Worm (Caenorhabditis elegans) whole organism, L1 larva: Measurements from ENCODE around the gene pus-1.

Experiments used
- C34B4.2 ChIP-seq: sonication (generic microtip); optimal IDR thresholded peaks from 2 replicates; lab custom pipeline; 2017; ENCODE audit warnings: mild to moderate bottlenecking, missing genetic modification characterization, missing compliant biosample characterization
- aha-1 ChIP-seq: fragments of 150-350 bp; optimal IDR thresholded peaks from 2 replicates; lab custom pipeline; 2014; ENCODE audit warnings: missing biosample characterization, missing genetic modification characterization
- alr-1 ChIP-seq: fragments of 200-800 bp; sonication (Bioruptor generic); optimal IDR thresholded peaks from 2 replicates; lab custom pipeline; 2018; ENCODE audit warnings: borderline replicate concordance, mild to moderate bottlenecking, missing genetic modification characterization, missing compliant biosample characterization
- ceh-63 ChIP-seq: fragments of 200-800 bp; sonication (Bioruptor generic); optimal IDR thresholded peaks from 2 replicates; lab custom pipeline; 2018; ENCODE audit warnings: mild to moderate bottlenecking, missing genetic modification characterization, missing compliant biosample characterization
- ceh-82 ChIP-seq, 3 experiments: fragments of 150-350 bp in 1 of 3; sonication (generic microtip) in 2 of 3; optimal IDR thresholded peaks; 2 replicates each; lab custom pipeline; 2014 to 2017; ENCODE audit warnings: missing biosample characterization in 3 of 3, missing genetic modification characterization in 3 of 3
- ces-1 ChIP-seq: fragments of 150-350 bp; optimal IDR thresholded peaks from 2 replicates; lab custom pipeline; 2014; ENCODE audit warnings: missing biosample characterization, missing genetic modification reagents, missing genetic modification characterization
- dsc-1 ChIP-seq: sonication (generic microtip); optimal IDR thresholded peaks from 2 replicates; lab custom pipeline; 2016; ENCODE audit warnings: mild to moderate bottlenecking, missing genetic modification characterization, missing compliant biosample characterization
- efl-1 ChIP-seq, 4 experiments: fragments of 150-350 bp; optimal IDR thresholded peaks in 3 of 4; peaks in 1 of 4; 1 replicate in 1 of 4; 2 replicates in 3 of 4; lab custom pipeline; 2014; ENCODE audit warnings: missing biosample characterization in 2 of 4, missing genetic modification characterization in 2 of 4, missing genetic modification reagents in 2 of 4
- elt-2 ChIP-seq: sonication (generic microtip); optimal IDR thresholded peaks from 2 replicates; lab custom pipeline; 2016; ENCODE audit warnings: missing genetic modification characterization, mild to moderate bottlenecking, inconsistent platforms, missing compliant biosample characterization, missing genetic modification reagents
- elt-3 ChIP-seq, 6 experiments: fragments of 150-350 bp in 1 of 6; sonication (generic microtip); optimal IDR thresholded peaks; 2 replicates each; lab custom pipeline; 2017 to 2018; ENCODE audit warnings: missing biosample characterization in 6 of 6, missing genetic modification characterization in 6 of 6, inconsistent platforms in 1 of 6
- grh-1 ChIP-seq: fragments of 200-800 bp; sonication (Bioruptor generic); IDR thresholded peaks from 2 replicates; pipeline ENCODE4 v1.3.6; 2022; ENCODE audit warnings: missing genetic modification reagents, missing genetic modification characterization, missing compliant biosample characterization
- hpl-2 ChIP-seq: fragments of 150-350 bp; optimal IDR thresholded peaks from 2 replicates; lab custom pipeline; 2014; ENCODE audit warnings: missing biosample characterization, missing genetic modification reagents, missing genetic modification characterization
- irx-1 ChIP-seq: sonication (generic microtip); optimal IDR thresholded peaks from 2 replicates; lab custom pipeline; 2016; ENCODE audit warnings: missing genetic modification characterization, missing compliant biosample characterization
- lin-14 ChIP-seq: fragments of 200-800 bp; sonication (Bioruptor generic); optimal IDR thresholded peaks from 2 replicates; lab custom pipeline; 2018; ENCODE audit warnings: mild to moderate bottlenecking, missing genetic modification characterization, moderate library complexity, missing compliant biosample characterization
- lin-35 ChIP-seq, 2 experiments: fragments of 150-350 bp; optimal IDR thresholded peaks; 2 replicates each; lab custom pipeline; 2014; ENCODE audit warnings: missing biosample characterization in 2 of 2, missing genetic modification characterization in 2 of 2, missing genetic modification reagents in 2 of 2
- mef-2 ChIP-seq: fragments of 150-350 bp; optimal IDR thresholded peaks from 2 replicates; lab custom pipeline; 2014; ENCODE audit warnings: missing biosample characterization, missing genetic modification characterization
- mep-1 ChIP-seq: fragments of 150-350 bp; optimal IDR thresholded peaks from 2 replicates; lab custom pipeline; 2014; ENCODE audit warnings: missing biosample characterization, missing genetic modification characterization
- nhr-11 ChIP-seq: fragments of 150-350 bp; optimal IDR thresholded peaks from 2 replicates; lab custom pipeline; 2014; ENCODE audit warnings: missing biosample characterization, missing genetic modification characterization
- nhr-12 ChIP-seq: sonication (generic microtip); optimal IDR thresholded peaks from 2 replicates; lab custom pipeline; 2017; ENCODE audit warnings: missing biosample characterization, missing genetic modification characterization
- nhr-76 ChIP-seq: sonication (generic microtip); optimal IDR thresholded peaks from 2 replicates; lab custom pipeline; 2017; ENCODE audit warnings: missing biosample characterization, missing genetic modification characterization
- nhr-77 ChIP-seq: fragments of 150-350 bp; optimal IDR thresholded peaks from 2 replicates; lab custom pipeline; 2014; ENCODE audit warnings: missing biosample characterization, missing genetic modification characterization
- sox-4 ChIP-seq: sonication (generic microtip); optimal IDR thresholded peaks from 2 replicates; lab custom pipeline; 2016; ENCODE audit warnings: missing genetic modification characterization, missing compliant biosample characterization
- swsn-7 ChIP-seq: sonication (generic microtip); optimal IDR thresholded peaks from 2 replicates; lab custom pipeline; 2016; ENCODE audit warnings: missing genetic modification characterization, missing compliant biosample characterization
- unc-98 ChIP-seq: fragments of 200-800 bp; sonication (Bioruptor generic); IDR thresholded peaks from 2 replicates; pipeline ENCODE4 v1.3.6; 2022; ENCODE audit warnings: missing genetic modification characterization, missing compliant biosample characterization
- ztf-11 ChIP-seq, 2 experiments: sonication (generic microtip); optimal IDR thresholded peaks; 2 replicates each; lab custom pipeline; 2016 to 2017; ENCODE audit warnings: missing genetic modification characterization in 2 of 2, missing biosample characterization in 1 of 2, missing compliant biosample characterization in 1 of 2
- ztf-4 ChIP-seq: fragments of 150-350 bp; optimal IDR thresholded peaks from 2 replicates; lab custom pipeline; 2014; ENCODE audit warnings: missing biosample characterization, missing genetic modification characterization

The pus-1 gene

ce11 chrV:16747031-16747672 is 47.6 kb downstream of the pus-1 start, which contains the start of gene dkf-2:
Gene dkf-2, plus strand, starts transcription at chrV:16747622.
- TF ChIP-seq nhr-12 (tag; lab: Kevin White, UChicago) (no peak), elt-2 (tag; lab: Kevin White, UChicago) (peak; percentile 18), lin-35 (GFP tag; optimal IDR thresholded peaks at IDR 0.05; lab: Kevin White, UChicago) (no peak), C34B4.2 (tag; lab: Kevin White, UChicago) (no peak), ces-1 (GFP tag; lab: Kevin White, UChicago) (no peak)

ce11 chrV:16746231-16746990 is 48.3 kb downstream of the pus-1 start, which contains the start of gene gyg-2:
Gene gyg-2, minus strand, starts transcription at chrV:16746258.
- no peak for TF ChIP-seq unc-98 (GFP tag; lab: Robert Waterston, UW)
- TF ChIP-seq nhr-76 (tag; lab: Kevin White, UChicago), result no peak
- TF ChIP-seq hpl-2, result peak; percentile 61
- peak in 1 of 2 experiments; percentile 68 for TF ChIP-seq efl-1 (optimal IDR thresholded peaks at IDR 0.05; lab: Kevin White, UChicago)
- no peak for TF ChIP-seq efl-1 (GFP tag; optimal IDR thresholded peaks at IDR 0.05 in 1 of 2; lab: Kevin White, UChicago)

- TF ChIP-seq ceh-82 (tag; optimal IDR thresholded peaks at IDR 0.05; lab: Kevin White, UChicago) (no peak), lin-14 (no peak), mef-2 (tag; lab: Kevin White, UChicago) (no peak), nhr-77 (tag; lab: Kevin White, UChicago) (no peak), nhr-76 (tag; lab: Kevin White, UChicago) (no peak), elt-3 (tag; optimal IDR thresholded peaks at IDR 0.05; lab: Kevin White, UChicago) (no peak)
Measured at ce11 chrV:16745214-16745613, 49.5 kb downstream of the pus-1 start.

ce11 chrV:16744783-16745182 is 50.0 kb downstream of the pus-1 start:
- TF ChIP-seq ztf-4 (tag; lab: Kevin White, UChicago) (no peak), swsn-7 (tag; lab: Kevin White, UChicago) (no peak), mep-1 (tag; lab: Kevin White, UChicago) (no peak), ztf-11 (tag; optimal IDR thresholded peaks at IDR 0.05; lab: Kevin White, UChicago) (no peak), hpl-2 (no peak), ceh-63 (GFP tag; lab: Kevin White, UChicago) (no peak), elt-3 (tag; optimal IDR thresholded peaks at IDR 0.05; lab: Kevin White, UChicago) (no peak), nhr-11 (tag; lab: Kevin White, UChicago) (no peak), grh-1 (GFP tag; lab: Robert Waterston, UW) (no peak), irx-1 (tag; lab: Kevin White, UChicago) (no peak), C34B4.2 (tag; lab: Kevin White, UChicago) (no peak), alr-1 (tag; lab: Kevin White, UChicago) (no peak), sox-4 (tag; lab: Kevin White, UChicago) (no peak), aha-1 (tag; lab: Kevin White, UChicago) (no peak), ceh-82 (tag; optimal IDR thresholded peaks at IDR 0.05; lab: Kevin White, UChicago) (no peak), dsc-1 (no peak), elt-2 (tag; lab: Kevin White, UChicago) (no peak)
